Fruit fly (Drosophila melanogaster) whole organism, embryonic: ENCODE data around the gene TTLL4A.
A peak's percentile ranks its signal among the peaks of the same experiment; 100 is the strongest.

ENCODE experiments used
- ATbp ChIP-seq: fragments of 200-800 bp; sonication (Bioruptor generic); optimal IDR thresholded peaks from 2 replicates; lab custom pipeline; 2017; ENCODE audit warnings: missing biosample characterization, mild to moderate bottlenecking, missing genetic modification characterization, missing genetic modification reagents
- Abd-B ChIP-seq: fragments of 200-800 bp; sonication (Bioruptor generic); optimal IDR thresholded peaks from 2 replicates; lab custom pipeline; 2018; ENCODE audit warnings: missing biosample characterization, mild to moderate bottlenecking, missing genetic modification characterization, moderate library complexity
- CG10147 ChIP-seq: fragments of 200-800 bp; sonication (Bioruptor generic); optimal IDR thresholded peaks from 2 replicates; lab custom pipeline; 2019; ENCODE audit warnings: missing biosample characterization, mild to moderate bottlenecking, missing genetic modification characterization, moderate library complexity
- CG1024 ChIP-seq: fragments of 200-800 bp; sonication (Bioruptor generic); IDR thresholded peaks from 2 replicates; pipeline ENCODE4 v1.3.6; 2022; ENCODE audit warnings: missing biosample characterization, missing genetic modification characterization
- CG12942 ChIP-seq: fragments of 200-800 bp; sonication (Bioruptor generic); optimal IDR thresholded peaks from 3 replicates; lab custom pipeline; 2016; ENCODE audit warnings: missing biosample characterization, missing genetic modification characterization
- CG13123 ChIP-seq: fragments of 200-800 bp; sonication (Bioruptor generic); optimal IDR thresholded peaks from 2 replicates; lab custom pipeline; 2016; ENCODE audit warnings: missing biosample characterization, missing genetic modification characterization
- CG16863 ChIP-seq: fragments of 200-800 bp; sonication (Bioruptor generic); optimal IDR thresholded peaks from 3 replicates; lab custom pipeline; 2016; ENCODE audit warnings: missing biosample characterization, missing genetic modification characterization
- CG17186 ChIP-seq: fragments of 200-800 bp; sonication (Bioruptor generic); optimal IDR thresholded peaks from 3 replicates; lab custom pipeline; 2017; ENCODE audit warnings: missing biosample characterization, missing genetic modification reagents, missing genetic modification characterization
- CG17328 ChIP-seq: fragments of 200-800 bp; sonication (Bioruptor generic); IDR thresholded peaks from 2 replicates; pipeline ENCODE4 v1.3.6; 2022; ENCODE audit warnings: missing biosample characterization, missing genetic modification characterization
- CG17385 ChIP-seq: fragments of 200-800 bp; sonication (Bioruptor generic); optimal IDR thresholded peaks from 3 replicates; lab custom pipeline; 2018; ENCODE audit warnings: missing biosample characterization, mild to moderate bottlenecking, missing genetic modification characterization
- CG1792 ChIP-seq: fragments of 200-800 bp; sonication (Bioruptor generic); optimal IDR thresholded peaks from 2 replicates; lab custom pipeline; 2016; ENCODE audit warnings: missing biosample characterization, missing genetic modification characterization
- CG3065 ChIP-seq: fragments of 200-800 bp; sonication (Bioruptor generic); optimal IDR thresholded peaks from 2 replicates; lab custom pipeline; 2016; ENCODE audit warnings: missing biosample characterization, missing genetic modification characterization
- CG31365 ChIP-seq: fragments of 200-800 bp; sonication (Bioruptor generic); optimal IDR thresholded peaks from 2 replicates; lab custom pipeline; 2018; ENCODE audit warnings: missing biosample characterization, mild to moderate bottlenecking, missing genetic modification characterization
- CG3407 ChIP-seq: fragments of 200-800 bp; sonication (Bioruptor generic); optimal IDR thresholded peaks from 2 replicates; lab custom pipeline; 2018; ENCODE audit warnings: missing biosample characterization, mild to moderate bottlenecking, missing genetic modification characterization
- CG34376 ChIP-seq: fragments of 200-800 bp; sonication (Bioruptor generic); optimal IDR thresholded peaks from 2 replicates; lab custom pipeline; 2018; ENCODE audit warnings: missing biosample characterization, mild to moderate bottlenecking, missing genetic modification characterization
- CG4360 ChIP-seq: fragments of 200-800 bp; sonication (Bioruptor generic); IDR thresholded peaks from 2 replicates; pipeline ENCODE4 v1.3.6; 2022; ENCODE audit warnings: missing biosample characterization, missing genetic modification characterization
- CG6689 ChIP-seq: fragments of 200-800 bp; sonication (Bioruptor generic); IDR thresholded peaks from 2 replicates; pipeline ENCODE4 v1.3.6; 2022; ENCODE audit warnings: missing biosample characterization, missing genetic modification characterization
- CG7556 ChIP-seq: fragments of 200-800 bp; sonication (Bioruptor generic); optimal IDR thresholded peaks from 2 replicates; lab custom pipeline; 2017; ENCODE audit warnings: missing biosample characterization, mild to moderate bottlenecking, missing genetic modification characterization
- CG8765 ChIP-seq: fragments of 200-800 bp; sonication (Bioruptor generic); IDR thresholded peaks from 2 replicates; pipeline ENCODE4 v1.3.6; 2022; ENCODE audit warnings: missing biosample characterization, missing genetic modification characterization
- CG9727 ChIP-seq: fragments of 200-800 bp; sonication (Bioruptor generic); optimal IDR thresholded peaks from 3 replicates; lab custom pipeline; 2017; ENCODE audit warnings: missing biosample characterization, mild to moderate bottlenecking, missing genetic modification characterization
- CG9932 ChIP-seq: fragments of 200-800 bp; sonication (Bioruptor generic); IDR thresholded peaks from 2 replicates; pipeline ENCODE4 v1.3.6; 2022; ENCODE audit warnings: missing biosample characterization, missing genetic modification characterization
- Deaf1 ChIP-seq: fragments of 200-800 bp; optimal IDR thresholded peaks from 3 replicates; lab custom pipeline; 2019; ENCODE audit warnings: missing biosample characterization, mild to moderate bottlenecking, missing genetic modification characterization, moderate library complexity
- Dip3 ChIP-seq: fragments of 200-800 bp; sonication (Bioruptor generic); optimal IDR thresholded peaks from 3 replicates; lab custom pipeline; 2016; ENCODE audit warnings: missing biosample characterization, missing genetic modification characterization
- Gug ChIP-seq: fragments of 200-800 bp; sonication (Bioruptor generic); IDR thresholded peaks from 4 replicates; pipeline ENCODE4 v1.3.6; 2022; ENCODE audit warnings: missing biosample characterization, missing genetic modification characterization
- HLH3B ChIP-seq: fragments of 200-800 bp; sonication (Bioruptor generic); IDR thresholded peaks from 2 replicates; pipeline ENCODE4 v1.3.6; 2022; ENCODE audit warnings: missing biosample characterization, missing genetic modification characterization
- Hr3 ChIP-seq: fragments of 200-800 bp; sonication (Bioruptor generic); optimal IDR thresholded peaks from 3 replicates; lab custom pipeline; 2016; ENCODE audit warnings: missing biosample characterization, missing genetic modification characterization
- Kr ChIP-seq: fragments of 200-800 bp; sonication (Bioruptor generic); optimal IDR thresholded peaks from 2 replicates; lab custom pipeline; 2017; ENCODE audit warnings: missing biosample characterization, mild to moderate bottlenecking, missing genetic modification characterization
- Sox102F ChIP-seq: fragments of 200-800 bp; sonication (Bioruptor generic); optimal IDR thresholded peaks from 2 replicates; lab custom pipeline; 2018; ENCODE audit warnings: missing biosample characterization, mild to moderate bottlenecking, missing genetic modification characterization, moderate library complexity
- TFAM ChIP-seq: fragments of 200-800 bp; sonication (Bioruptor generic); optimal IDR thresholded peaks from 2 replicates; lab custom pipeline; 2017; ENCODE audit warnings: missing biosample characterization, missing genetic modification characterization, inconsistent platforms
- ash1 ChIP-seq: fragments of 200-800 bp; sonication (Bioruptor generic); optimal IDR thresholded peaks from 2 replicates; lab custom pipeline; 2018; ENCODE audit warnings: missing biosample characterization, mild to moderate bottlenecking, missing genetic modification characterization
- cato ChIP-seq: fragments of 200-800 bp; sonication (Bioruptor generic); optimal IDR thresholded peaks from 2 replicates; lab custom pipeline; 2016; ENCODE audit warnings: missing biosample characterization, missing genetic modification characterization, borderline replicate concordance
- crol ChIP-seq: fragments of 200-800 bp; sonication (Bioruptor generic); IDR thresholded peaks from 2 replicates; pipeline ENCODE4 v1.3.6; 2022; ENCODE audit warnings: missing biosample characterization, missing genetic modification characterization
- danr ChIP-seq: fragments of 200-800 bp; sonication (Bioruptor generic); IDR thresholded peaks from 2 replicates; pipeline ENCODE4 v1.3.6; 2022; ENCODE audit warnings: missing biosample characterization, missing genetic modification characterization
- dmrt99B ChIP-seq: fragments of 200-800 bp; sonication (Bioruptor generic); optimal IDR thresholded peaks from 2 replicates; lab custom pipeline; 2018; ENCODE audit warnings: missing biosample characterization, mild to moderate bottlenecking, missing genetic modification characterization, moderate library complexity
- en ChIP-seq: fragments of 200-800 bp; sonication (Bioruptor generic); optimal IDR thresholded peaks from 2 replicates; lab custom pipeline; 2016; ENCODE audit warnings: missing biosample characterization, missing genetic modification characterization
- ftz-f1 ChIP-seq: fragments of 200-800 bp; sonication (Bioruptor generic); optimal IDR thresholded peaks from 2 replicates; lab custom pipeline; 2016; ENCODE audit warnings: missing biosample characterization, missing genetic modification characterization
- gt ChIP-seq: fragments of 200-800 bp; sonication (Bioruptor generic); IDR thresholded peaks from 2 replicates; pipeline ENCODE4 v1.3.6; 2022; ENCODE audit warnings: missing biosample characterization, missing genetic modification characterization
- hbn ChIP-seq: fragments of 200-800 bp; sonication (Bioruptor generic); IDR thresholded peaks from 2 replicates; pipeline ENCODE4 v1.3.6; 2022; ENCODE audit warnings: missing biosample characterization, missing genetic modification characterization; ENCODE audit not compliant: partially characterized antibody
- hkb ChIP-seq, 2 experiments: fragments of 200-800 bp in 1 of 2; fragments of >200 bp in 1 of 2; sonication (Bioruptor generic) in 1 of 2; IDR thresholded peaks in 1 of 2; optimal IDR thresholded peaks in 1 of 2; 2 replicates each; pipeline versions ENCODE4 v1.3.6 to Lab custom; 2017 to 2022; ENCODE audit warnings: missing biosample characterization in 1 of 2, missing genetic modification characterization in 1 of 2
- nerfin-2 ChIP-seq: fragments of 200-800 bp; sonication (Bioruptor generic); IDR thresholded peaks from 2 replicates; pipeline ENCODE4 v1.3.6; 2022; ENCODE audit warnings: missing biosample characterization, missing genetic modification characterization; ENCODE audit not compliant: partially characterized antibody
- otp ChIP-seq: fragments of 200-800 bp; sonication (Bioruptor generic); IDR thresholded peaks from 3 replicates; pipeline ENCODE4, ENCODE4 v1.3.6; 2022; ENCODE audit warnings: missing biosample characterization, missing genetic modification characterization
- pum ChIP-seq: fragments of 200-800 bp; sonication (Bioruptor generic); optimal IDR thresholded peaks from 2 replicates; lab custom pipeline; 2016; ENCODE audit warnings: missing biosample characterization, missing genetic modification characterization
- toy ChIP-seq: fragments of 200-800 bp; sonication (Bioruptor generic); IDR thresholded peaks from 2 replicates; pipeline ENCODE4 v1.3.6; 2022; ENCODE audit warnings: missing biosample characterization, missing genetic modification characterization
- tx ChIP-seq: fragments of 200-800 bp; sonication (Bioruptor generic); optimal IDR thresholded peaks from 2 replicates; lab custom pipeline; 2016; ENCODE audit warnings: missing biosample characterization, missing genetic modification characterization
- zen ChIP-seq: fragments of 200-800 bp; sonication (Bioruptor generic); optimal IDR thresholded peaks from 3 replicates; lab custom pipeline; 2018; ENCODE audit warnings: missing biosample characterization, mild to moderate bottlenecking, missing genetic modification characterization, moderate library complexity

TTLL4A gene

dm6 chr2L:11032285-11032970 is 43.2 kb downstream of the TTLL4A start (continued):
- TF ChIP-seq danr (GFP tag; lab: Robert Waterston, UW): no peak
- TF ChIP-seq ash1 (GFP tag; lab: Kevin White, UChicago): no peak
- no peak for TF ChIP-seq CG17385 (GFP tag; lab: Kevin White, UChicago)
- TF ChIP-seq Gug (GFP tag; lab: Robert Waterston, UW): no peak
- no peak for TF ChIP-seq CG3065 (GFP tag; lab: Kevin White, UChicago)
- no peak for TF ChIP-seq otp
- no peak for TF ChIP-seq dmrt99B (tag; lab: Kevin White, UChicago)
- no peak for TF ChIP-seq en (GFP tag; lab: Kevin White, UChicago)
- no peak for TF ChIP-seq CG16863
- TF ChIP-seq ftz-f1 (GFP tag; lab: Kevin White, UChicago): no peak
- no peak for TF ChIP-seq CG1024 (GFP tag; lab: Robert Waterston, UW)
- TF ChIP-seq hbn: no peak
- no peak for TF ChIP-seq ATbp (GFP tag; lab: Kevin White, UChicago)
- TF ChIP-seq nerfin-2: no peak
- TF ChIP-seq Deaf1 (tag; lab: Kevin White, UChicago): peak; percentile 47
- TF ChIP-seq crol: peak; percentile 57
- TF ChIP-seq Kr (GFP tag; lab: Kevin White, UChicago): no peak
- no peak for TF ChIP-seq CG17328 (GFP tag; lab: Robert Waterston, UW)
- no peak for TF ChIP-seq toy (GFP tag; lab: Robert Waterston, UW)
- no peak for TF ChIP-seq hkb (optimal IDR thresholded peaks at IDR 0.05; lab: Kevin White, UChicago)
- TF ChIP-seq hkb (GFP tag; IDR thresholded peaks at IDR 0.05; lab: Robert Waterston, UW): no peak

- no peak for TF ChIP-seq gt (GFP tag; lab: Robert Waterston, UW)
- no peak for TF ChIP-seq CG9932 (GFP tag; lab: Robert Waterston, UW)
- no peak for TF ChIP-seq Abd-B (GFP tag; lab: Kevin White, UChicago)
- TF ChIP-seq, all 482 proteins: peak for 0
These were observed 45.3 kb downstream of the TTLL4A start, which contains the start of gene CG18666 for dm6 chr2L:11034495-11034894. TSS of gene CG18666 (plus strand) at chr2L:11034795.

DNA sequence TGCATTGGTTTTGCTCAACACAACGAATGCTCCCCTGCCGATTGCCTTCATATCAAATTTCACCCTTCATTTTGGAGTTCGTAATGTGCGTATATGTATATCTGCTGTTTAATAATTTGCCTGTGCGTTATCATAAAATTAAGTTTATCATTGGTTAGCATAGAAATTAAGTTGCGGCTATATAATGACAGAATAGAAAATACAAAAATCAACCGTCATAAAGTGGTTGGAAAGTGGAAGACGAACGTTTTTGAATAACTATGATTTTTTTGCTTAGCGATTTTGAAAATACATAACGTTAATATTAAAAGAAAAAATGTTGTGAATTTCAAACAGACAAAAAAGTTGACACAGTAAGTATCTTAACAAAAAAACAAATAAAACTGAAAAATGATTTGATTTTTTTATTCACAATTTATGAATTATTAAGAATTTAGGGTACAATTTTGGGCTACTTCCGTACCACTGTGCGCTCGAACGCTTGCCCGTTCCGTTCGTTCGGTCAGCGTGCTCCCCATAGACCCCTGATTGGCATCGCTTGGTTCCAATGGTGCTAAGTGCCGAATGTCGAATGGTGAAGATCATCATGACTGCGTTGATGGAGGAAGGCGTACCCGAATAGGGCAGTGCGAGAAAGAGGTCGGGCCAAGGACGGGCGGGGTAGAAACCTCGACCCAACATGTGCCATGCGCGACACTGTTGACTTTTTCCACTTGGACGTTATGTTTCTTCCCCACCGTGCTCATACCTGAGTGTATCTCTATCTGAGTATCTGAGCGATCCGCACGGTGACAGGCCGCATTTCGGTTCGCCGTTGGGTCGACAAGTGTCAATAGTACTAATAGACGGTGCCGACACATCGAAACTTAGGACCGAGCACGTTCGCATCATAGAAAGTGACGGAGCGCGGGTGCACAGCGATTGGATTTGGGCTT is 48.6 kb downstream of the TTLL4A start:
- TF ChIP-seq CG9727 (GFP tag; lab: Kevin White, UChicago) (peak; percentile 54), Hr3 (GFP tag; lab: Kevin White, UChicago) (peak; percentile 51), cato (GFP tag; lab: Kevin White, UChicago) (peak; percentile 26), pum (GFP tag; lab: Kevin White, UChicago) (peak; percentile 28), zen (no peak), CG1792 (GFP tag; lab: Kevin White, UChicago) (no peak), CG17328 (GFP tag; lab: Robert Waterston, UW) (peak; percentile 70), CG17186 (GFP tag; lab: Kevin White, UChicago) (no peak), CG8765 (GFP tag; lab: Robert Waterston, UW) (no peak), CG34376 (GFP tag; lab: Kevin White, UChicago) (no peak), crol (peak; percentile 88), CG4360 (no peak), CG31365 (tag; lab: Kevin White, UChicago) (no peak), CG3407 (GFP tag; lab: Kevin White, UChicago) (peak; percentile 8), CG12942 (GFP tag; lab: Kevin White, UChicago) (no peak), CG13123 (GFP tag; lab: Kevin White, UChicago) (peak; percentile 38), CG6689 (peak; percentile 52), tx (GFP tag; lab: Kevin White, UChicago) (peak; percentile 16), Dip3 (GFP tag; lab: Kevin White, UChicago) (peak; percentile 40), Sox102F (GFP tag; lab: Kevin White, UChicago) (peak; percentile 76), TFAM (GFP tag; lab: Kevin White, UChicago) (no peak), CG10147 (peak; percentile 15), HLH3B (GFP tag; lab: Robert Waterston, UW) (0 out of 2 replicates have a peak, but pooled peaks have one; percentile 24), CG7556 (peak; percentile 84)
